Worm (Caenorhabditis elegans) whole organism, early embryonic: Measurements from ENCODE around the gene Y15E3A.4.

Source experiments
- B0310.2 ChIP-seq: sonication (generic microtip); optimal IDR thresholded peaks from 2 replicates; lab custom pipeline; 2016; ENCODE audit warnings: mild to moderate bottlenecking, missing genetic modification characterization, missing compliant biosample characterization
- F13C5.2 ChIP-seq: sonication (generic microtip); optimal IDR thresholded peaks from 2 replicates; lab custom pipeline; 2017; ENCODE audit warnings: mild to moderate bottlenecking, missing genetic modification characterization, inconsistent platforms, missing compliant biosample characterization
- aly-1 ChIP-seq: sonication (generic microtip); optimal IDR thresholded peaks from 2 replicates; lab custom pipeline; 2016; ENCODE audit warnings: missing genetic modification characterization, missing compliant biosample characterization
- ama-1 ChIP-seq: fragments of 150-350 bp; optimal IDR thresholded peaks from 2 replicates; lab custom pipeline; 2014
- ceh-13 ChIP-seq: fragments of 200-800 bp; sonication (Bioruptor generic); optimal IDR thresholded peaks from 2 replicates; lab custom pipeline; 2018; ENCODE audit warnings: mild to moderate bottlenecking, missing genetic modification characterization, missing compliant biosample characterization
- ceh-36 ChIP-seq: sonication (generic microtip); optimal IDR thresholded peaks from 2 replicates; lab custom pipeline; 2016; ENCODE audit warnings: missing genetic modification characterization, inconsistent platforms, missing compliant biosample characterization
- ets-7 ChIP-seq: sonication (generic microtip); optimal IDR thresholded peaks from 2 replicates; lab custom pipeline; 2016; ENCODE audit warnings: missing genotype, missing genetic modification characterization, missing compliant biosample characterization
- flt-1 ChIP-seq: fragments of 200-800 bp; sonication (Bioruptor generic); IDR thresholded peaks from 2 replicates; pipeline ENCODE4 v1.3.6; 2022; ENCODE audit warnings: missing genetic modification characterization, missing compliant biosample characterization
- hmbx-1 ChIP-seq: sonication (generic microtip); optimal IDR thresholded peaks from 2 replicates; lab custom pipeline; 2016; ENCODE audit warnings: mild to moderate bottlenecking, missing genetic modification characterization, missing compliant biosample characterization
- hmg-4 ChIP-seq: fragments of 200-800 bp; sonication (Bioruptor generic); optimal IDR thresholded peaks from 2 replicates; lab custom pipeline; 2018; ENCODE audit warnings: mild to moderate bottlenecking, missing genetic modification characterization, missing compliant biosample characterization
- hnd-1 ChIP-seq: sonication (generic microtip); optimal IDR thresholded peaks from 2 replicates; lab custom pipeline; 2016; ENCODE audit warnings: missing genetic modification characterization, missing compliant biosample characterization
- pes-1 ChIP-seq: fragments of 200-800 bp; sonication (Bioruptor generic); IDR thresholded peaks from 2 replicates; pipeline ENCODE4 v1.3.6; 2022; ENCODE audit warnings: missing genetic modification reagents, missing genetic modification characterization, missing compliant biosample characterization
- scrt-1 ChIP-seq: fragments of 200-800 bp; sonication (Bioruptor generic); IDR thresholded peaks from 2 replicates; pipeline ENCODE4 v1.3.6; 2022; ENCODE audit warnings: missing genetic modification characterization, missing compliant biosample characterization
- sea-1 ChIP-seq: fragments of 200-800 bp; sonication (Bioruptor generic); conservative IDR thresholded peaks from 2 replicates; pipeline ENCODE4 v1.3.6; 2022; ENCODE audit warnings: missing genetic modification characterization, missing compliant biosample characterization
- tbx-11 ChIP-seq: fragments of 200-800 bp; sonication (Bioruptor generic); IDR thresholded peaks from 2 replicates; pipeline ENCODE4 v1.3.6; 2022; ENCODE audit warnings: missing genetic modification characterization, missing compliant biosample characterization
- tbx-37 ChIP-seq: fragments of 200-800 bp; sonication (Bioruptor generic); conservative IDR thresholded peaks from 2 replicates; pipeline ENCODE4 v1.3.6; 2022; ENCODE audit warnings: missing genetic modification reagents, missing genetic modification characterization, missing compliant biosample characterization
- tra-4 ChIP-seq: sonication (generic microtip); optimal IDR thresholded peaks from 2 replicates; lab custom pipeline; 2017; ENCODE audit warnings: missing genetic modification characterization, missing compliant biosample characterization

Gene Y15E3A.4

DNA sequence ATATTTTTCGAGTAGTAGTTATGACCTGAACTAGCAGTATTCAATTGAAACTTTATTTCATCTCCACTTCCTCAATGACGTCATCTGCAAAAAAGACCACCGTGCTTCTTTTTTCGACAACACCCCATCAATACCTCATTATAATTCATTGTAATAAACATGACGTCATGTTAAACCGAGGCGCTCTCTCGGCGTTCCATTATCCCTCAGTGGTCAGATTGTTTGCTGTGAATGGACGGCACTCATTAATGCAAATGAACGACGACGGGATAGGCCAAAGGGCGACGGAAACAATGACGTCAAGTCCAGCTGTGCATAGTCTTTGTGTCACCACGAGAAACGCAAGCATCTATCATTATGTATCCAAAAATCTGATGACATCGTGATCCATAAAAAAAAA lies 16.9 kb downstream of the Y15E3A.4 start:
- TF ChIP-seq flt-1 (GFP tag; lab: Robert Waterston, UW) (peak; percentile 18; the same call in 1 of the 2 replicates), tbx-11 (GFP tag; lab: Robert Waterston, UW) (no peak), tbx-37 (GFP tag; lab: Robert Waterston, UW) (no peak), hmg-4 (peak; percentile 79), hnd-1 (tag; lab: Kevin White, UChicago) (no peak)

DNA sequence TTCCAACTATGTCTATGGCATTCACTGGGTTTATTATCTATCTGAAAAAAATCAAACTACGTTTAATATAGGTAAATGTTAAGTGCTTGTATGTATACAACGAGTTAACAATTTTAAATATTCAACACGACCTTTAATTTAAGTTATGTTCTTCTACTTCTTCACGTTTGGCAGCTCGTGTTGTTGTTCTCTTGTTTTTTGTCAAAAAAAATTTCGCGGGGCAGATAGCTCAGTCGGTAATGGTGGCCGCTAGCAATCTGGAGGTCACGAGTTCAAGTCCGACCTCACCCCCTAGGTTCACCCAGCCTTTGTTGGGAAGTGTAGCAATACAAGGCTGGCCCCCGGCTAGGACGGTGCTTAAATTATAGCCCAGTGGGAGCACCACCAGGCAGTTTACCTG lies 22.1 kb downstream of the Y15E3A.4 start:
- TF ChIP-seq scrt-1 (GFP tag; lab: Robert Waterston, UW), result no peak
- TF ChIP-seq sea-1 (GFP tag; lab: Robert Waterston, UW), result no peak
- no peak for TF ChIP-seq F13C5.2
- no peak for TF ChIP-seq tbx-37 (GFP tag; lab: Robert Waterston, UW)
- TF ChIP-seq tbx-11 (GFP tag; lab: Robert Waterston, UW), result no peak
- TF ChIP-seq aly-1 (tag; lab: Kevin White, UChicago), result no peak
- TF ChIP-seq hmbx-1 (tag; lab: Kevin White, UChicago), result no peak
- TF ChIP-seq hnd-1 (tag; lab: Kevin White, UChicago), result no peak
- no peak for TF ChIP-seq ama-1 (lab: Kevin White, UChicago)
- no peak for TF ChIP-seq hmg-4
- TF ChIP-seq ets-7 (tag; lab: Kevin White, UChicago), result no peak
- TF ChIP-seq ceh-36 (tag; lab: Kevin White, UChicago), result no peak
- TF ChIP-seq pes-1 (GFP tag; lab: Robert Waterston, UW), result no peak
- TF ChIP-seq flt-1 (GFP tag; lab: Robert Waterston, UW), result no peak
- no peak for TF ChIP-seq ceh-13 (GFP tag; lab: Kevin White, UChicago)
- no peak for TF ChIP-seq B0310.2 (tag; lab: Kevin White, UChicago)
- TF ChIP-seq tra-4 (tag; lab: Kevin White, UChicago), result no peak

DNA sequence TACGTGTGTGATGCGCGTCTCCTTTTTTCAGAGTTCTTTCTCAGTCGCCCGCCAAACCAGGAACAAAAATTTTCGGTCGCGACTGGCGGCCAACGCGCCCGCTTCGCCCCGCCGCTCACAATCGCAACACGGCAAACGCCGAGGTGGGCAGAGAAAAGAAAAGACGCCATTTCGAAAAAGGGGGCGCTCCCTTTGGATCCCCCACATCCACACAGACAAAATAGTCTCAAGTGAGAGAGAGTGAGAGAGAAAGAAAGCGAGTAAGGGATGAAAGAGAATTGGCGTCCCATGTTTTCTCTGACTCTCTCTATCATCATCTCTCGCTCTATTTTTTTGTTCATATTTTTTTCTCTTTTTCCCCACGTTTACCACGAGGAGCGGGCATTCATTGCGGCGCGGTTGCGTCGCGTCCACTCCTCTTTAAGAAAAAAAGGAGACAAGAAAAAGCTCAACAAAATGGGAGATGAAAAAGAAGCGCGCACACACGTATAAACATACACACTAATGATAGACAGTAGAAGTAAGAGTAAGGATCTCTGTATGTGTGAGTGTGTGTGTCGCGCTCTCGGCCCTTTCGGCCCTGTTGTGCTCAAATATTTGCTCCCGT lies 23.2 kb downstream of the Y15E3A.4 start:
- TF ChIP-seq scrt-1 (GFP tag; lab: Robert Waterston, UW) (no peak), sea-1 (GFP tag; lab: Robert Waterston, UW) (no peak), B0310.2 (tag; lab: Kevin White, UChicago) (no peak), flt-1 (GFP tag; lab: Robert Waterston, UW) (no peak), hmg-4 (peak; percentile 23), hmbx-1 (tag; lab: Kevin White, UChicago) (no peak), tbx-37 (GFP tag; lab: Robert Waterston, UW) (no peak), F13C5.2 (no peak)

DNA sequence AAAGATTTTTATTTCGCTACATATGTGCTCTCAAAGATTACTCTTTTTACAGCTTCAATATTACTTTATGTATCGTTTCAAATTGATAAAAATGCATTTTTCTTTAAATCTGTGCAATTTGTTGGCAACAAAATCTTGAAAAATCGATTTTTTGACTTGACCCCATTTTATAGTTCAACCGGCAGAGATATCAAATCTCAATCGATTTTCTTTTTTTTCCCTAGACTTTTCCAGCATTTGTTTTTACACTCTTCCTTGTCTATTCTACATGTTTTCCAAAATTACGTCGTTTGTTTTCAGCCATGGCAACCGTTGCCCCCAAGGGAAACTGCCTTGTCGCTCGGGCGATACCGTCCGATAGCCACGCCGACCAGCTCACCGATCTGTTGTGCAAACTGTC lies 24.2 kb downstream of the Y15E3A.4 start, which contains the start of gene nfki-1:
nfki-1 (plus strand) TSS at position 301 of the 400 bp plus-strand sequence.
- TF ChIP-seq flt-1 (GFP tag; lab: Robert Waterston, UW), result no peak
- no peak for TF ChIP-seq hmbx-1 (tag; lab: Kevin White, UChicago)
- TF ChIP-seq ama-1 (lab: Kevin White, UChicago), result no peak
- TF ChIP-seq sea-1 (GFP tag; lab: Robert Waterston, UW), result no peak

- TF ChIP-seq sea-1 (GFP tag; lab: Robert Waterston, UW) (no peak), flt-1 (GFP tag; lab: Robert Waterston, UW) (no peak), B0310.2 (tag; lab: Kevin White, UChicago) (no peak), hmg-4 (no peak), ceh-36 (tag; lab: Kevin White, UChicago) (no peak), tra-4 (tag; lab: Kevin White, UChicago) (no peak), aly-1 (tag; lab: Kevin White, UChicago) (no peak), hnd-1 (tag; lab: Kevin White, UChicago) (no peak), hmbx-1 (tag; lab: Kevin White, UChicago) (no peak), tbx-11 (GFP tag; lab: Robert Waterston, UW) (no peak)
Measured at ce11 chrX:15355603-15356002, 24.8 kb downstream of the Y15E3A.4 start.

DNA sequence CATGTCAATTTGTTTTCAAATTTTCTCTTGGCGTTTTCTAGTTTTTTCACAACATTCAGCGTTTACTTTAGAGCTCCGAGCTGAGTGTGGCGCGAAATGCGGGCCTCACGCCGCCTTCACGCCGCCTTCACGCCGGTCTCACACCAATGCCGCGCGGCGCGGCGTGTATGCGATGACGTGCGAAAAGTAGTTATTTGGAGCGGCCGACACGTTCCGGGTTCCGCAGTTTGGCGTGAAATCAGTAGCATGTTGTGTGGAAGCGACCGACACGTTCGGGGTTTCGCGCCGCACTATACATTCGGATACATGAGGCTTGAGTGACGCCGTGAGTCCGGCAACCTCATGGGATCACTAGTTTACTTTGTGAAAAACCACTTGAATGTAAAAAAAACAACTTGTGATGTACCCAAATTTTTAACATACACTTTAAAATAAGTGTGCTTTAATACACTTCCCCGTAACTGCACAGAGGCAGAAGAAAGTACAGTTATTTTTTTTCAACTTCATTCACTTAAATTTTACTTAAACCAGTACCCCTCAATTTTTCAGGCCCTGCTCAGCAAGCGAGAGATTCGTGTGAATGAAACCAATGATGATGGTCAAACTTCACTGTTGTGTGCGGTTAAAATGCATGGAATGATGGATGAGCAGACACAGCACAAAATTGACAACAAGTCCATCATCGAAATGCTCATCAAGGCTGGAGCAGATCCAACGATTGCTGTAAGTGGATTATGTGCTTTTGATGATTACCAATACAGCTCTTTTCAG lies 31.6 kb downstream of the Y15E3A.4 start:
- TF ChIP-seq F13C5.2 (no peak), scrt-1 (GFP tag; lab: Robert Waterston, UW) (no peak), pes-1 (GFP tag; lab: Robert Waterston, UW) (no peak), flt-1 (GFP tag; lab: Robert Waterston, UW) (no peak), ama-1 (lab: Kevin White, UChicago) (no peak), tbx-37 (GFP tag; lab: Robert Waterston, UW) (no peak), hnd-1 (tag; lab: Kevin White, UChicago) (no peak), sea-1 (GFP tag; lab: Robert Waterston, UW) (no peak), tra-4 (tag; lab: Kevin White, UChicago) (no peak), tbx-11 (GFP tag; lab: Robert Waterston, UW) (no peak), aly-1 (tag; lab: Kevin White, UChicago) (no peak), B0310.2 (tag; lab: Kevin White, UChicago) (no peak), ets-7 (tag; lab: Kevin White, UChicago) (no peak), ceh-13 (GFP tag; lab: Kevin White, UChicago) (no peak), hmg-4 (no peak), hmbx-1 (tag; lab: Kevin White, UChicago) (no peak), ceh-36 (tag; lab: Kevin White, UChicago) (no peak)

- no peak for TF ChIP-seq ets-7 (tag; lab: Kevin White, UChicago)
- peak; percentile 13 for TF ChIP-seq F13C5.2
- TF ChIP-seq tbx-11 (GFP tag; lab: Robert Waterston, UW), result no peak
- no peak for TF ChIP-seq tbx-37 (GFP tag; lab: Robert Waterston, UW)
- TF ChIP-seq B0310.2 (tag; lab: Kevin White, UChicago), result no peak
- no peak for TF ChIP-seq ama-1 (lab: Kevin White, UChicago)
- no peak for TF ChIP-seq hmbx-1 (tag; lab: Kevin White, UChicago)
- no peak for TF ChIP-seq aly-1 (tag; lab: Kevin White, UChicago)
- TF ChIP-seq hmg-4, result peak; percentile 67
- TF ChIP-seq scrt-1 (GFP tag; lab: Robert Waterston, UW), result no peak
- TF ChIP-seq hnd-1 (tag; lab: Kevin White, UChicago), result no peak
Measured at ce11 chrX:15365235-15365634, 34.5 kb downstream of the Y15E3A.4 start.
